Worm (Caenorhabditis elegans): ENCODE results near the gene F18A12.2.

Gene F18A12.2

ce11 chrII:3429400-3429799 lies 14.7 kb downstream of the F18A12.2 start, which contains the start of gene C16C8.18:
Gene C16C8.18 (plus strand): TSS chrII:3429700.
- TF ChIP-seq B0310.2 (tag; optimal IDR thresholded peaks at IDR 0.05), result no peak
- TF ChIP-seq ceh-13 (GFP tag; optimal IDR thresholded peaks at IDR 0.05), result no peak
- no peak for TF ChIP-seq hmbx-1 (tag; optimal IDR thresholded peaks at IDR 0.05)
- no peak for TF ChIP-seq aly-1 (tag; optimal IDR thresholded peaks at IDR 0.05)
- TF ChIP-seq pes-1 (GFP tag; IDR thresholded peaks at IDR 0.05), result no peak
- no peak for TF ChIP-seq ceh-36 (tag; optimal IDR thresholded peaks at IDR 0.05)
- no peak for TF ChIP-seq scrt-1 (GFP tag; IDR thresholded peaks at IDR 0.05)
- no peak for TF ChIP-seq tra-4 (tag; optimal IDR thresholded peaks at IDR 0.05)
- TF ChIP-seq hnd-1 (tag; optimal IDR thresholded peaks at IDR 0.05), result no peak
- no peak for TF ChIP-seq sea-1 (GFP tag; conservative IDR thresholded peaks at IDR 0.05)
- no peak for TF ChIP-seq F13C5.2 (tag; optimal IDR thresholded peaks at IDR 0.05)
- TF ChIP-seq ama-1 (optimal IDR thresholded peaks at IDR 0.05), result no peak
- no peak for TF ChIP-seq ets-7 (tag; optimal IDR thresholded peaks at IDR 0.05)
- no peak for TF ChIP-seq hmg-4 (GFP tag; optimal IDR thresholded peaks at IDR 0.05)

ce11 chrII:3434893-3435503 lies 20.3 kb downstream of the F18A12.2 start:
- TF ChIP-seq ama-1 (optimal IDR thresholded peaks at IDR 0.05) (no peak), hmg-4 (GFP tag; optimal IDR thresholded peaks at IDR 0.05) (no peak), tbx-37 (GFP tag; conservative IDR thresholded peaks at IDR 0.05) (no peak), ceh-13 (GFP tag; optimal IDR thresholded peaks at IDR 0.05) (no peak), F13C5.2 (tag; optimal IDR thresholded peaks at IDR 0.05) (no peak), hmbx-1 (tag; optimal IDR thresholded peaks at IDR 0.05) (no peak), ceh-36 (tag; optimal IDR thresholded peaks at IDR 0.05) (no peak), aly-1 (tag; optimal IDR thresholded peaks at IDR 0.05) (no peak), hnd-1 (tag; optimal IDR thresholded peaks at IDR 0.05) (no peak), tra-4 (tag; optimal IDR thresholded peaks at IDR 0.05) (no peak), ets-7 (tag; optimal IDR thresholded peaks at IDR 0.05) (no peak), scrt-1 (GFP tag; IDR thresholded peaks at IDR 0.05) (no peak), tbx-11 (GFP tag; IDR thresholded peaks at IDR 0.05) (no peak), flt-1 (GFP tag; IDR thresholded peaks at IDR 0.05) (no peak), B0310.2 (tag; optimal IDR thresholded peaks at IDR 0.05) (no peak)

ce11 chrII:3436412-3436811 lies 21.8 kb downstream of the F18A12.2 start, which contains the start of gene skpo-2:
Gene skpo-2 (minus strand): TSS chrII:3436512.
- TF ChIP-seq B0310.2 (tag; optimal IDR thresholded peaks at IDR 0.05) (no peak), scrt-1 (GFP tag; IDR thresholded peaks at IDR 0.05) (no peak), sea-1 (GFP tag; conservative IDR thresholded peaks at IDR 0.05) (no peak), ama-1 (optimal IDR thresholded peaks at IDR 0.05) (no peak), ets-7 (tag; optimal IDR thresholded peaks at IDR 0.05) (no peak), hmbx-1 (tag; optimal IDR thresholded peaks at IDR 0.05) (no peak), F13C5.2 (tag; optimal IDR thresholded peaks at IDR 0.05) (no peak), ceh-36 (tag; optimal IDR thresholded peaks at IDR 0.05) (no peak), hnd-1 (tag; optimal IDR thresholded peaks at IDR 0.05) (no peak), tra-4 (tag; optimal IDR thresholded peaks at IDR 0.05) (no peak), tbx-11 (GFP tag; IDR thresholded peaks at IDR 0.05) (no peak)

ce11 chrII:3437393-3437792 lies 22.7 kb downstream of the F18A12.2 start:
- TF ChIP-seq tbx-11 (GFP tag; IDR thresholded peaks at IDR 0.05) (0 out of 2 replicates have a peak, but pooled peaks have one; percentile 21), F13C5.2 (tag; optimal IDR thresholded peaks at IDR 0.05) (no peak)

- TF ChIP-seq tra-4 (tag; optimal IDR thresholded peaks at IDR 0.05) (no peak), tbx-11 (GFP tag; IDR thresholded peaks at IDR 0.05) (no peak), hmbx-1 (tag; optimal IDR thresholded peaks at IDR 0.05) (no peak), ama-1 (optimal IDR thresholded peaks at IDR 0.05) (no peak), ceh-13 (GFP tag; optimal IDR thresholded peaks at IDR 0.05) (no peak), B0310.2 (tag; optimal IDR thresholded peaks at IDR 0.05) (no peak), ets-7 (tag; optimal IDR thresholded peaks at IDR 0.05) (no peak), pes-1 (GFP tag; IDR thresholded peaks at IDR 0.05) (no peak), ceh-36 (tag; optimal IDR thresholded peaks at IDR 0.05) (no peak), scrt-1 (GFP tag; IDR thresholded peaks at IDR 0.05) (no peak), hnd-1 (tag; optimal IDR thresholded peaks at IDR 0.05) (no peak), tbx-37 (GFP tag; conservative IDR thresholded peaks at IDR 0.05) (no peak), flt-1 (GFP tag; IDR thresholded peaks at IDR 0.05) (no peak), hmg-4 (GFP tag; optimal IDR thresholded peaks at IDR 0.05) (no peak)
Observed at ce11 chrII:3438280-3438679, 23.6 kb downstream of the F18A12.2 start.

- peak; percentile 13 for TF ChIP-seq F13C5.2 (tag; optimal IDR thresholded peaks at IDR 0.05)
- TF ChIP-seq hnd-1 (tag; optimal IDR thresholded peaks at IDR 0.05), result peak; percentile 62
- peak; percentile 67 for TF ChIP-seq aly-1 (tag; optimal IDR thresholded peaks at IDR 0.05)
- TF ChIP-seq sea-1 (GFP tag; conservative IDR thresholded peaks at IDR 0.05), result peak; percentile 52; the same call in 1 of the 2 replicates
- TF ChIP-seq ama-1 (optimal IDR thresholded peaks at IDR 0.05), result no peak
- peak; percentile 71 for TF ChIP-seq hmg-4 (GFP tag; optimal IDR thresholded peaks at IDR 0.05)
- TF ChIP-seq tbx-37 (GFP tag; conservative IDR thresholded peaks at IDR 0.05), result peak; percentile 48
- TF ChIP-seq tra-4 (tag; optimal IDR thresholded peaks at IDR 0.05), result no peak
- peak; percentile 74 for TF ChIP-seq scrt-1 (GFP tag; IDR thresholded peaks at IDR 0.05)
- TF ChIP-seq tbx-11 (GFP tag; IDR thresholded peaks at IDR 0.05), result peak; percentile 67
- peak; percentile 73 for TF ChIP-seq flt-1 (GFP tag; IDR thresholded peaks at IDR 0.05)
- peak; percentile 84 for TF ChIP-seq pes-1 (GFP tag; IDR thresholded peaks at IDR 0.05)
- TF ChIP-seq ceh-36 (tag; optimal IDR thresholded peaks at IDR 0.05), result peak; percentile 76
- peak; percentile 35 for TF ChIP-seq ceh-13 (GFP tag; optimal IDR thresholded peaks at IDR 0.05)
- peak; percentile 70 for TF ChIP-seq B0310.2 (tag; optimal IDR thresholded peaks at IDR 0.05)
- TF ChIP-seq hmbx-1 (tag; optimal IDR thresholded peaks at IDR 0.05), result no peak
- TF ChIP-seq ets-7 (tag; optimal IDR thresholded peaks at IDR 0.05), result peak; percentile 39
Observed at ce11 chrII:3439244-3439698, 24.6 kb downstream of the F18A12.2 start.

All from whole organism, early embryonic.